Worm (Caenorhabditis elegans) whole organism, L4 larva: ENCODE measurements around the gene irld-18.

ENCODE experiments used
- D1046.2 ChIP-seq: fragments of 200-800 bp; sonication (Bioruptor generic); IDR thresholded peaks from 2 replicates; pipeline ENCODE4 v1.3.6; 2022; ENCODE audit warnings: missing genetic modification characterization, missing compliant biosample characterization
- F37D6.2 ChIP-seq: sonication (generic microtip); optimal IDR thresholded peaks from 2 replicates; lab custom pipeline; 2016; ENCODE audit warnings: mild to moderate bottlenecking, missing genetic modification characterization, missing compliant biosample characterization
- T26A8.4 ChIP-seq: fragments of 200-800 bp; sonication (Bioruptor generic); IDR thresholded peaks from 2 replicates; pipeline ENCODE4 v1.3.6; 2022; ENCODE audit warnings: missing genetic modification characterization, missing compliant biosample characterization
- Y75B8A.6 ChIP-seq: fragments of 200-800 bp; sonication (Bioruptor generic); IDR thresholded peaks from 2 replicates; pipeline ENCODE4 v1.3.6; 2022; ENCODE audit warnings: missing genetic modification reagents, missing genetic modification characterization, missing compliant biosample characterization
- ZK337.2 ChIP-seq: fragments of 200-800 bp; sonication (Bioruptor generic); IDR thresholded peaks from 2 replicates; pipeline ENCODE4 v1.3.6; 2022; ENCODE audit warnings: missing genetic modification reagents, missing genetic modification characterization, missing compliant biosample characterization
- arid-1 ChIP-seq: fragments of 200-800 bp; sonication (Bioruptor generic); conservative IDR thresholded peaks from 2 replicates; pipeline ENCODE4 v1.3.6; 2022; ENCODE audit warnings: missing genetic modification reagents, missing genetic modification characterization, missing compliant biosample characterization
- ceh-28 ChIP-seq: fragments of 150-350 bp; optimal IDR thresholded peaks from 2 replicates; lab custom pipeline; 2014; ENCODE audit warnings: missing biosample characterization, missing genetic modification reagents, missing genetic modification characterization
- ceh-62 ChIP-seq: sonication (generic microtip); optimal IDR thresholded peaks from 2 replicates; lab custom pipeline; 2017; ENCODE audit warnings: missing biosample characterization, missing genetic modification characterization
- ctbp-1 ChIP-seq: fragments of 200-800 bp; sonication (Bioruptor generic); IDR thresholded peaks from 2 replicates; pipeline ENCODE4 v1.3.6; 2022; ENCODE audit warnings: missing genetic modification reagents, missing genetic modification characterization, missing compliant biosample characterization
- daf-8 ChIP-seq: fragments of 200-800 bp; sonication (Bioruptor generic); IDR thresholded peaks from 2 replicates; pipeline ENCODE4 v1.3.6; 2022; ENCODE audit warnings: missing genetic modification characterization, missing compliant biosample characterization
- dmd-8 ChIP-seq: fragments of 200-800 bp; sonication (Bioruptor generic); IDR thresholded peaks from 2 replicates; pipeline ENCODE4 v1.3.6; 2022; ENCODE audit warnings: missing genetic modification characterization, missing compliant biosample characterization
- dpl-1 ChIP-seq: fragments of 150-350 bp; optimal IDR thresholded peaks from 2 replicates; lab custom pipeline; 2014; ENCODE audit warnings: missing biosample characterization, missing genetic modification reagents, missing genetic modification characterization
- duxl-1 ChIP-seq: sonication (generic microtip); optimal IDR thresholded peaks from 2 replicates; lab custom pipeline; 2016; ENCODE audit warnings: mild to moderate bottlenecking, missing genetic modification characterization, moderate library complexity, missing compliant biosample characterization; ENCODE audit not compliant: poor library complexity
- dve-1 ChIP-seq: sonication (generic microtip); optimal IDR thresholded peaks from 2 replicates; lab custom pipeline; 2017; ENCODE audit warnings: antibody characterized with exemption, mild to moderate bottlenecking, missing genetic modification characterization, missing compliant biosample characterization; ENCODE audit not compliant: insufficient read depth
- egl-43 ChIP-seq: fragments of 200-800 bp; sonication (Bioruptor generic); IDR thresholded peaks from 2 replicates; pipeline ENCODE4 v1.3.6; 2022; ENCODE audit warnings: missing genetic modification reagents, missing genetic modification characterization, missing compliant biosample characterization
- hlh-11 ChIP-seq: fragments of 200-800 bp; sonication (Bioruptor generic); optimal IDR thresholded peaks from 2 replicates; lab custom pipeline; 2018; ENCODE audit warnings: mild to moderate bottlenecking, missing genetic modification characterization, missing compliant biosample characterization
- hlh-30 ChIP-seq: sonication (generic microtip); optimal IDR thresholded peaks from 2 replicates; lab custom pipeline; 2017; ENCODE audit warnings: antibody characterized with exemption, mild to moderate bottlenecking, missing genetic modification characterization, missing compliant biosample characterization; ENCODE audit not compliant: insufficient read depth
- hmg-1.1 ChIP-seq: fragments of 200-800 bp; sonication (Bioruptor generic); IDR thresholded peaks from 2 replicates; pipeline ENCODE4 v1.3.6; 2022; ENCODE audit warnings: missing genetic modification reagents, missing genetic modification characterization, missing compliant biosample characterization
- lin-13 ChIP-seq: fragments of 150-350 bp; optimal IDR thresholded peaks from 2 replicates; lab custom pipeline; 2014; ENCODE audit warnings: missing biosample characterization, missing genetic modification reagents, missing genetic modification characterization
- lin-15B ChIP-seq: fragments of 150-350 bp; sonication (generic microtip); optimal IDR thresholded peaks from 3 replicates; lab custom pipeline; 2014; ENCODE audit warnings: missing biosample characterization, missing genetic modification characterization
- lsy-2 ChIP-seq, 2 experiments: fragments of 150-350 bp in 1 of 2; sonication (generic microtip) in 1 of 2; optimal IDR thresholded peaks; 2 replicates each; lab custom pipeline; 2014 to 2017; ENCODE audit warnings: missing biosample characterization in 2 of 2, missing genetic modification characterization in 2 of 2
- mdl-1 ChIP-seq, 2 experiments: fragments of 150-350 bp in 1 of 2; sonication (generic microtip) in 1 of 2; optimal IDR thresholded peaks; 2 replicates each; lab custom pipeline; 2014 to 2017; ENCODE audit warnings: missing biosample characterization in 2 of 2, missing genetic modification characterization in 2 of 2
- mep-1 ChIP-seq: fragments of 150-350 bp; sonication (generic microtip); optimal IDR thresholded peaks from 3 replicates; lab custom pipeline; 2014; ENCODE audit warnings: missing biosample characterization, missing genetic modification characterization
- mxl-2 ChIP-seq: fragments of 200-800 bp; sonication (Bioruptor generic); conservative IDR thresholded peaks from 2 replicates; pipeline ENCODE4 v1.3.6; 2022; ENCODE audit warnings: missing genetic modification reagents, missing genetic modification characterization, missing compliant biosample characterization
- nhr-11 ChIP-seq: fragments of 150-350 bp; optimal IDR thresholded peaks from 2 replicates; lab custom pipeline; 2014; ENCODE audit warnings: missing biosample characterization, missing genetic modification characterization
- nhr-41 ChIP-seq: fragments of 200-800 bp; sonication (Bioruptor generic); IDR thresholded peaks from 2 replicates; pipeline ENCODE4 v1.3.6; 2022; ENCODE audit warnings: missing genetic modification reagents, missing genetic modification characterization, missing compliant biosample characterization
- nhr-6 ChIP-seq: fragments of 150-350 bp; optimal IDR thresholded peaks from 2 replicates; lab custom pipeline; 2014; ENCODE audit warnings: missing biosample characterization, missing genetic modification characterization
- rbr-2 ChIP-seq: sonication (generic microtip); optimal IDR thresholded peaks from 2 replicates; lab custom pipeline; 2016; ENCODE audit warnings: missing genotype, missing genetic modification characterization, missing compliant biosample characterization
- sdz-12 ChIP-seq: fragments of 200-800 bp; sonication (Bioruptor generic); optimal IDR thresholded peaks from 2 replicates; lab custom pipeline; 2018; ENCODE audit warnings: mild to moderate bottlenecking, missing genetic modification characterization, missing compliant biosample characterization
- set-16 ChIP-seq: fragments of 200-800 bp; sonication (Bioruptor generic); IDR thresholded peaks from 2 replicates; pipeline ENCODE4 v1.3.6; 2022; ENCODE audit warnings: missing genetic modification reagents, missing genetic modification characterization, missing compliant biosample characterization
- spr-1 ChIP-seq: sonication (generic microtip); optimal IDR thresholded peaks from 2 replicates; lab custom pipeline; 2016; ENCODE audit warnings: mild to moderate bottlenecking, missing genetic modification characterization, missing compliant biosample characterization
- spr-3 ChIP-seq: fragments of 200-800 bp; sonication (Bioruptor generic); optimal IDR thresholded peaks from 2 replicates; lab custom pipeline; 2018; ENCODE audit warnings: mild to moderate bottlenecking, missing genetic modification characterization, missing compliant biosample characterization
- tag-97 ChIP-seq: fragments of 200-800 bp; sonication (Bioruptor generic); IDR thresholded peaks from 2 replicates; pipeline ENCODE4 v1.3.6; 2022; ENCODE audit warnings: missing genetic modification characterization, missing compliant biosample characterization
- tra-1 ChIP-seq: fragments of 200-800 bp; sonication (Bioruptor generic); IDR thresholded peaks from 2 replicates; pipeline ENCODE4 v1.3.6; 2022; ENCODE audit warnings: missing genetic modification reagents, missing genetic modification characterization, missing compliant biosample characterization
- unc-62 ChIP-seq, 3 experiments: fragments of 150-350 bp in 1 of 3; sonication (generic microtip); optimal IDR thresholded peaks in 2 of 3; peaks in 1 of 3; 1 replicate in 1 of 3; 2 replicates in 2 of 3; lab custom pipeline; 2014 to 2017; ENCODE audit warnings: missing biosample characterization in 3 of 3, missing genetic modification characterization in 3 of 3, missing genetic modification reagents in 3 of 3, missing genotype in 1 of 3
- zfp-2 ChIP-seq: sonication (generic microtip); optimal IDR thresholded peaks from 2 replicates; lab custom pipeline; 2016; ENCODE audit warnings: mild to moderate bottlenecking, missing genetic modification characterization, missing compliant biosample characterization
- ztf-7 ChIP-seq: fragments of 150-350 bp; optimal IDR thresholded peaks from 2 replicates; lab custom pipeline; 2014; ENCODE audit warnings: missing biosample characterization, missing genetic modification characterization

Gene irld-18

DNA sequence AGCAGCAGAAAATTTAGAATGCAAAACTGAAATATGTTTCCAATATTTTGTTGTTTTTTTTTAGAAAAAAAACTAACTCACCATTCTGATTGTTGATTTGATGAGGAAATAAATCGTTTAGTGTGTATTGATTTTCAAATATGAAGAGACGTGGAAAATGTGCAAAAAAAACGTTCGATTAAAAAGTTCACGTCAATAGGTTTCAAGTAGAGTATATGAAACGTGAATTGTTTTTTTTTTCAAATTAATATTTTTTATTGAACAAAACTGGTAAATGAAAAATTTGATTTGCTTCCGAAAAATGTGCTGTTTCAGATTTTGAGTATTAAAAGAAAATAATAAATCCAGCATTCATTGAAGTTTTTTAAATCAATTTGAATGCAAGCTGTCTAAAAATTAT, at the start of gene irld-18:
Gene irld-18, minus strand, starts transcription at position 101 of the 400 bp plus-strand sequence.
- TF ChIP-seq arid-1 (GFP tag; lab: Robert Waterston, UW) (no peak), ZK337.2 (GFP tag; lab: Robert Waterston, UW) (no peak), lin-15B (tag; lab: Kevin White, UChicago) (no peak), ceh-28 (tag; lab: Kevin White, UChicago) (no peak), dpl-1 (GFP tag; lab: Kevin White, UChicago) (no peak), spr-1 (tag; lab: Kevin White, UChicago) (no peak), tag-97 (no peak), spr-3 (GFP tag; lab: Kevin White, UChicago) (no peak), T26A8.4 (GFP tag; lab: Robert Waterston, UW) (no peak), mxl-2 (GFP tag; lab: Robert Waterston, UW) (no peak), Y75B8A.6 (no peak)

DNA sequence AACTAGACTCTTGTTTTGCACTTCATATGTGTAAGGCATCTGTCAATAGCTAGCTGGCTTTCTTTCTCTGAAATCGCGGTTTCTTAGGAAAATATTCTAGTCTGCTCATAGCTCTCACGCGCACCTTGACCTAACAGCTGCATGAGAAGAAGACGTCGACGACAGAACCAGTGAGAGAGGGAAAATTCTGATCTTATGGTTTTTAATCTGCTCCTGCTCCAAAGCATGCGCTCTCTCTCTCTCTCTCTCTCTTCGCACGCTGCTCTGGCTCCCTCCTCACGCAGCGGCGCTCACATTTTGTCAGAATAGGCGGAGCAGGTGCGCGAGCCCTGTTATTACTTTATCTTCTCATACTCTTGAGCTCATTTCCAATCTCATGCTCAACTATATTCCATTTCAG, 41.3 kb upstream of the irld-18 start:
- TF ChIP-seq F37D6.2: no peak
- TF ChIP-seq daf-8 (GFP tag; lab: Robert Waterston, UW): no peak
- TF ChIP-seq sdz-12 (GFP tag; lab: Kevin White, UChicago): no peak
- peak in 1 of 2 experiments; percentile 27 for TF ChIP-seq unc-62 (GFP tag; optimal IDR thresholded peaks at IDR 0.05 in 1 of 2; lab: Kevin White, UChicago)
- no peak for TF ChIP-seq unc-62 (tag; optimal IDR thresholded peaks at IDR 0.05; lab: Kevin White, UChicago)
- peak in 1 of 2 experiments; percentile 36 for TF ChIP-seq mdl-1 (tag; optimal IDR thresholded peaks at IDR 0.05; lab: Kevin White, UChicago)
- peak; percentile 82 for TF ChIP-seq nhr-11 (tag; lab: Kevin White, UChicago)
- no peak for TF ChIP-seq dve-1 (tag; lab: Kevin White, UChicago)
- no peak for TF ChIP-seq dmd-8 (GFP tag; lab: Robert Waterston, UW)
- TF ChIP-seq lin-13 (GFP tag; lab: Kevin White, UChicago): no peak
- peak; percentile 22 for TF ChIP-seq rbr-2 (tag; lab: Kevin White, UChicago)
- TF ChIP-seq spr-1 (tag; lab: Kevin White, UChicago): peak; percentile 14
- TF ChIP-seq ceh-62 (tag; lab: Kevin White, UChicago): no peak
- no peak for TF ChIP-seq nhr-41 (GFP tag; lab: Robert Waterston, UW)
- no peak for TF ChIP-seq T26A8.4 (GFP tag; lab: Robert Waterston, UW)
- TF ChIP-seq hlh-30 (tag; lab: Kevin White, UChicago): peak; percentile 74
- TF ChIP-seq ZK337.2 (GFP tag; lab: Robert Waterston, UW): no peak
- TF ChIP-seq lsy-2 (tag; optimal IDR thresholded peaks at IDR 0.05; lab: Kevin White, UChicago): no peak
- TF ChIP-seq ztf-7 (tag; lab: Kevin White, UChicago): no peak
- no peak for TF ChIP-seq hlh-11 (tag; lab: Kevin White, UChicago)
- no peak for TF ChIP-seq nhr-6
- TF ChIP-seq egl-43 (GFP tag; lab: Robert Waterston, UW): 0 out of 2 replicates have a peak, but pooled peaks have one; percentile 35
- peak; percentile 17 for TF ChIP-seq mep-1
- peak; percentile 66 for TF ChIP-seq set-16 (GFP tag; lab: Robert Waterston, UW)

DNA sequence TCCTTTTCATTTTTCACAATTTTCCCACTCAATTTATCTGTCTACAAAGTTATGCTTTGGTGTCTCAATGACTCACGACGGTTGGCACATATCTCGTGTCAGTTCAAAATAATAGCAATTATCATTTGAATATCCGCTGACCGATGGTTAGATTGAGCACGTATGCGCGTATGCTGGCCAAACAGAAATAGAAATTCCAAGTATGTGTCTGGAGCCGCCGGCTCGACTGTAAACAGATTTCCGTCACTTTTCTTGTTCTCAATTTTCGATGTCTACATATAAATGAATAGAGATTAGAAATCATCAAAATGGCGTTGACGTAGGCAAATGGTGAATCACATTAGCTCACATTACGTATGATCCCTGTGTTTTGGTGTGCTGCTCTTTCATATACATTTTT, 40.3 kb upstream of the irld-18 start:
- TF ChIP-seq zfp-2 (tag; lab: Kevin White, UChicago) (no peak), duxl-1 (tag; lab: Kevin White, UChicago) (no peak), tra-1 (GFP tag; lab: Robert Waterston, UW) (no peak), ctbp-1 (GFP tag; lab: Robert Waterston, UW) (no peak), D1046.2 (GFP tag; lab: Robert Waterston, UW) (0 out of 2 replicates have a peak, but pooled peaks have one; percentile 6), hmg-1.1 (GFP tag; lab: Robert Waterston, UW) (no peak), set-16 (GFP tag; lab: Robert Waterston, UW) (peak; percentile 18; the same call in 1 of the 2 replicates), unc-62 (GFP tag; optimal IDR thresholded peaks at IDR 0.05 in 1 of 2; lab: Kevin White, UChicago) (peak in 1 of 2 experiments; percentile 71), unc-62 (tag; optimal IDR thresholded peaks at IDR 0.05; lab: Kevin White, UChicago) (no peak)
